Fruit fly (Drosophila melanogaster) whole organism, prepupa: ENCODE results near the gene Rai1.
A peak's percentile ranks its signal among the peaks of the same experiment; 100 is the strongest.

Source experiments
- CG10631 ChIP-seq: fragments of 200-800 bp; sonication (Bioruptor generic); optimal IDR thresholded peaks from 2 replicates; lab custom pipeline; 2016; ENCODE audit warnings: missing biosample characterization, missing genetic modification characterization
- CG11294 ChIP-seq: fragments of 200-800 bp; sonication (Bioruptor generic); IDR thresholded peaks from 2 replicates; pipeline ENCODE4 v1.3.6; 2022; ENCODE audit warnings: missing biosample characterization, missing genetic modification characterization
- CG11762 ChIP-seq: fragments of 200-800 bp; sonication (Bioruptor generic); optimal IDR thresholded peaks from 3 replicates; lab custom pipeline; 2016; ENCODE audit warnings: missing biosample characterization, missing genetic modification characterization; ENCODE audit not compliant: insufficient read depth
- CG11902 ChIP-seq: fragments of 200-800 bp; sonication (Bioruptor generic); optimal IDR thresholded peaks from 3 replicates; lab custom pipeline; 2016; ENCODE audit warnings: missing biosample characterization, missing genetic modification characterization
- CG15336 ChIP-seq: fragments of 200-800 bp; sonication (Bioruptor generic); IDR thresholded peaks from 2 replicates; pipeline ENCODE4 v1.3.6; 2022; ENCODE audit warnings: missing biosample characterization, missing genetic modification characterization
- CG1621 ChIP-seq: fragments of 200-800 bp; sonication (Bioruptor generic); optimal IDR thresholded peaks from 3 replicates; lab custom pipeline; 2018; ENCODE audit warnings: missing biosample characterization, mild to moderate bottlenecking, missing genetic modification characterization
- CG3032 ChIP-seq: fragments of 200-800 bp; optimal IDR thresholded peaks from 2 replicates; lab custom pipeline; 2019; ENCODE audit warnings: missing biosample characterization, mild to moderate bottlenecking, missing genetic modification characterization, moderate library complexity
- CG32006 ChIP-seq: fragments of 200-800 bp; sonication (Bioruptor generic); optimal IDR thresholded peaks from 3 replicates; lab custom pipeline; 2017; ENCODE audit warnings: missing biosample characterization, mild to moderate bottlenecking, missing genetic modification characterization
- CG34406 ChIP-seq: fragments of 200-800 bp; sonication (Bioruptor generic); optimal IDR thresholded peaks from 3 replicates; lab custom pipeline; 2016; ENCODE audit warnings: missing biosample characterization, missing genetic modification characterization
- CG3919 ChIP-seq: fragments of 200-800 bp; sonication (Bioruptor generic); optimal IDR thresholded peaks from 3 replicates; lab custom pipeline; 2016; ENCODE audit warnings: missing biosample characterization, missing genetic modification characterization
- CG6276 ChIP-seq: fragments of 200-800 bp; sonication (Bioruptor generic); optimal IDR thresholded peaks from 2 replicates; lab custom pipeline; 2017; ENCODE audit warnings: missing biosample characterization, mild to moderate bottlenecking, missing genetic modification characterization
- CG6792 ChIP-seq: fragments of 200-800 bp; sonication (Bioruptor generic); optimal IDR thresholded peaks from 3 replicates; lab custom pipeline; 2016; ENCODE audit warnings: missing biosample characterization, missing genetic modification characterization
- CG6808 ChIP-seq: fragments of 200-800 bp; sonication (Bioruptor generic); optimal IDR thresholded peaks from 3 replicates; lab custom pipeline; 2017; ENCODE audit warnings: missing biosample characterization, missing genetic modification characterization, mild to moderate bottlenecking, moderate library complexity, missing genetic modification reagents
- CG7368 ChIP-seq: fragments of 200-800 bp; sonication (Bioruptor generic); optimal IDR thresholded peaks from 3 replicates; lab custom pipeline; 2016; ENCODE audit warnings: missing biosample characterization, missing genetic modification characterization
- CG8119 ChIP-seq: fragments of 200-800 bp; sonication (Bioruptor generic); IDR thresholded peaks from 3 replicates; pipeline ENCODE4 v1.3.6; 2022; ENCODE audit warnings: missing biosample characterization, missing genetic modification characterization
- Eip75B ChIP-seq: fragments of 200-800 bp; sonication (Bioruptor generic); optimal IDR thresholded peaks from 3 replicates; lab custom pipeline; 2016; ENCODE audit warnings: missing biosample characterization, missing genetic modification characterization
- Eip78C ChIP-seq: fragments of 200-800 bp; sonication (Bioruptor generic); peaks from one replicate; lab custom pipeline; 2016; ENCODE audit warnings: missing biosample characterization, missing genetic modification characterization
- Eip93F ChIP-seq: fragments of 200-800 bp; sonication (Bioruptor generic); optimal IDR thresholded peaks from 2 replicates; lab custom pipeline; 2016; ENCODE audit warnings: missing biosample characterization, mild to moderate bottlenecking, missing genetic modification characterization
- Ets21C ChIP-seq: fragments of 200-800 bp; sonication (Bioruptor generic); optimal IDR thresholded peaks from 3 replicates; lab custom pipeline; 2016; ENCODE audit warnings: missing biosample characterization, missing genetic modification characterization
- Ets96B ChIP-seq: fragments of 200-800 bp; optimal IDR thresholded peaks from 2 replicates; lab custom pipeline; 2019; ENCODE audit warnings: missing biosample characterization, mild to moderate bottlenecking, missing genetic modification characterization, moderate library complexity
- Gug ChIP-seq: fragments of 200-800 bp; sonication (Bioruptor generic); IDR thresholded peaks from 2 replicates; pipeline ENCODE4 v1.3.6; 2022; ENCODE audit warnings: missing biosample characterization, missing genetic modification characterization
- Hr38 ChIP-seq: sonication (Bioruptor generic); optimal IDR thresholded peaks from 2 replicates; lab custom pipeline; 2016; ENCODE audit warnings: missing biosample characterization, missing genetic modification characterization
- Hr39 ChIP-seq: fragments of 200-800 bp; sonication (Bioruptor generic); optimal IDR thresholded peaks from 2 replicates; lab custom pipeline; 2016; ENCODE audit warnings: missing biosample characterization, missing genetic modification characterization
- Hr4 ChIP-seq: fragments of 200-800 bp; sonication (Bioruptor generic); optimal IDR thresholded peaks from 3 replicates; lab custom pipeline; 2016; ENCODE audit warnings: missing biosample characterization, missing genetic modification characterization
- Lpt ChIP-seq: fragments of 200-800 bp; sonication (Bioruptor generic); optimal IDR thresholded peaks from 3 replicates; lab custom pipeline; 2016; ENCODE audit warnings: missing biosample characterization, missing genetic modification characterization
- OdsH ChIP-seq: fragments of 200-800 bp; sonication (Bioruptor generic); optimal IDR thresholded peaks from 3 replicates; lab custom pipeline; 2016; ENCODE audit warnings: missing biosample characterization, missing genetic modification characterization
- Smox ChIP-seq: fragments of 200-800 bp; sonication (Bioruptor generic); optimal IDR thresholded peaks from 3 replicates; lab custom pipeline; 2016; ENCODE audit warnings: missing biosample characterization, missing genetic modification characterization
- Sox102F ChIP-seq: fragments of 200-800 bp; sonication (Bioruptor generic); optimal IDR thresholded peaks from 2 replicates; lab custom pipeline; 2016; ENCODE audit warnings: missing biosample characterization, mild to moderate bottlenecking, missing genetic modification characterization
- Sox15 ChIP-seq: fragments of 200-800 bp; sonication (Bioruptor generic); optimal IDR thresholded peaks from 3 replicates; lab custom pipeline; 2016; ENCODE audit warnings: missing biosample characterization, missing genetic modification characterization
- achi ChIP-seq: fragments of 200-800 bp; sonication (Bioruptor generic); optimal IDR thresholded peaks from 3 replicates; lab custom pipeline; 2016; ENCODE audit warnings: missing biosample characterization, missing genetic modification characterization
- acj6 ChIP-seq: fragments of 200-800 bp; sonication (Bioruptor generic); optimal IDR thresholded peaks from 3 replicates; lab custom pipeline; 2016; ENCODE audit warnings: missing biosample characterization, missing genetic modification characterization
- cyc ChIP-seq: fragments of 200-800 bp; sonication (Bioruptor generic); optimal IDR thresholded peaks from 3 replicates; lab custom pipeline; 2016; ENCODE audit warnings: missing biosample characterization, missing genetic modification characterization
- dsx ChIP-seq: fragments of 200-800 bp; optimal IDR thresholded peaks from 3 replicates; lab custom pipeline; 2019; ENCODE audit warnings: missing biosample characterization, mild to moderate bottlenecking, missing genetic modification characterization, moderate library complexity; ENCODE audit not compliant: poor library complexity, severe bottlenecking
- eg ChIP-seq: fragments of 200-800 bp; sonication (Bioruptor generic); IDR thresholded peaks from 3 replicates; pipeline ENCODE4 v1.3.6; 2022; ENCODE audit warnings: missing biosample characterization, missing genetic modification characterization
- esn ChIP-seq: fragments of 200-800 bp; sonication (Bioruptor generic); optimal IDR thresholded peaks from 2 replicates; lab custom pipeline; 2016; ENCODE audit warnings: missing biosample characterization, mild to moderate bottlenecking, missing genetic modification characterization, moderate library complexity
- fd59A ChIP-seq: fragments of 200-800 bp; sonication (Bioruptor generic); optimal IDR thresholded peaks from 2 replicates; lab custom pipeline; 2017; ENCODE audit warnings: missing biosample characterization, mild to moderate bottlenecking, missing genetic modification characterization, missing genetic modification reagents
- fd85E ChIP-seq: fragments of 200-800 bp; sonication (Bioruptor generic); optimal IDR thresholded peaks from 3 replicates; lab custom pipeline; 2016; ENCODE audit warnings: missing biosample characterization, missing genetic modification characterization
- fkh ChIP-seq: fragments of 200-800 bp; sonication (Bioruptor generic); optimal IDR thresholded peaks from 3 replicates; lab custom pipeline; 2017; ENCODE audit warnings: missing biosample characterization, mild to moderate bottlenecking, missing genetic modification characterization, moderate library complexity
- net ChIP-seq: fragments of 200-800 bp; sonication (Bioruptor generic); optimal IDR thresholded peaks from 3 replicates; lab custom pipeline; 2016; ENCODE audit warnings: missing biosample characterization, missing genetic modification characterization
- pdm3 ChIP-seq: fragments of 200-800 bp; sonication (Bioruptor generic); optimal IDR thresholded peaks from 3 replicates; lab custom pipeline; 2016; ENCODE audit warnings: missing biosample characterization, missing genetic modification characterization
- salr ChIP-seq, 2 experiments: fragments of 200-800 bp; sonication (Bioruptor generic); optimal IDR thresholded peaks; 3 replicates each; lab custom pipeline; 2016 to 2018; ENCODE audit warnings: missing biosample characterization in 2 of 2, missing genetic modification characterization in 2 of 2, mild to moderate bottlenecking in 1 of 2
- ss ChIP-seq, 2 experiments: fragments of 200-800 bp; sonication (Bioruptor generic); optimal IDR thresholded peaks; 2 replicates in 1 of 2; 3 replicates in 1 of 2; lab custom pipeline; 2017 to 2018; ENCODE audit warnings: mild to moderate bottlenecking in 2 of 2, missing biosample characterization in 2 of 2, missing genetic modification characterization in 2 of 2, moderate library complexity in 1 of 2
- svp ChIP-seq: fragments of 200-800 bp; sonication (Bioruptor generic); peaks from one replicate; lab custom pipeline; 2016; ENCODE audit warnings: missing biosample characterization, missing genetic modification characterization
- topi ChIP-seq: fragments of 200-800 bp; sonication (Bioruptor generic); optimal IDR thresholded peaks from 3 replicates; lab custom pipeline; 2016; ENCODE audit warnings: missing biosample characterization, missing genetic modification characterization
- vri ChIP-seq: fragments of 200-800 bp; sonication (Bioruptor generic); optimal IDR thresholded peaks from 3 replicates; lab custom pipeline; 2016; ENCODE audit warnings: missing biosample characterization, mild to moderate bottlenecking, missing genetic modification characterization

Gene Rai1

DNA sequence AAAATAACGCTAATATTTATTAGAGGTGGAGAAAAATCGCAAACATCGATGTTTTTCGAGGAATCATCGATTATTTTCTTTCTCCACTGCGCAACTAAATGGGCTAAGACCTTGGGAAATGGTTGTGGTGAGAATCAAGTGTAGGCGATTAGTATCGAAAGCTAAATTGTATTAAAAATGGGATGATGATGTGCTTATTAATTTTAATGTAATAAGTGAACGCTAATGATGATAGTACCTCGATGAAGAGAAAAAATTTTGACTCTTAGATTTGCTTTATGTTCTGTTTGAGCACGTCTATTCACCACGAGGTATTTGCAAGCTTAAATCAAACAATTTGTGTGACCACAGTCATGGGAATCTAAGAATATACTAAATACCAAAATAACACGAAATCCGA, at the start of gene Rai1, which contains the start of gene CG13005:
TSS of gene Rai1 (minus strand) at position 46 of the 400 bp plus-strand sequence.
TSS of gene CG13005 (plus strand) at position 352 of the 400 bp plus-strand sequence.
- TF ChIP-seq Eip78C, result peak; percentile 36
- TF ChIP-seq CG11294 (GFP tag; lab: Robert Waterston, UW), result no peak
- TF ChIP-seq CG1621 (tag; lab: Kevin White, UChicago), result peak; percentile 34
- peak; percentile 8 for TF ChIP-seq esn (GFP tag; lab: Kevin White, UChicago)
- TF ChIP-seq fd85E, result no peak
- TF ChIP-seq, all 60 proteins: peak for 3

DNA sequence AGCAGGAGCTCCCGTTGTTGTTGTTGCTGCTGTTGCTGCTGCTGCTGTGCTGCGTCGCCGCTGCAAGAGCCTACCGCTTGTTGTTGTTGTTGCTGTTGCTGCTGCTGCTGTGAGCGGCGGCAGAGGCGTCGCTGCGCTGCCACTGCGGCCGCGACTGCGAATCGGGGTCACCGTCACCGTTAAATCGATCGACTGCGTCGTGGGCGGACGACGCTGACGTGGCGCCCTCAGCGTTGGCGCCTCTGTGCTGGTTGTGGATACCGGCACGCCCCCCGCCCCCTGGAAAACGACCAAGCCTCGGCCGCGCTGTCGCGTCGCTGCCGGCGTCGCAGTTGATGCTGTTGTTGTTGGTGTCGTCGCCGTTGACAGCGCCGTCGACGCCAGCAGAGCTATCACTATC, 46.4 kb upstream of the Rai1 start:
- TF ChIP-seq CG11762 (no peak), pdm3 (GFP tag; lab: Kevin White, UChicago) (no peak), achi (GFP tag; lab: Kevin White, UChicago) (no peak), CG6276 (GFP tag; lab: Kevin White, UChicago) (no peak), net (GFP tag; lab: Kevin White, UChicago) (no peak), dsx (GFP tag; lab: Kevin White, UChicago) (no peak), Hr4 (GFP tag; lab: Kevin White, UChicago) (no peak), topi (GFP tag; lab: Kevin White, UChicago) (no peak), fkh (GFP tag; lab: Kevin White, UChicago) (no peak), Eip75B (GFP tag; lab: Kevin White, UChicago) (no peak), cyc (GFP tag; lab: Kevin White, UChicago) (no peak), vri (no peak), Ets21C (GFP tag; lab: Kevin White, UChicago) (no peak), fd85E (no peak), Ets96B (tag; lab: Kevin White, UChicago) (no peak), fd59A (GFP tag; lab: Kevin White, UChicago) (no peak), esn (GFP tag; lab: Kevin White, UChicago) (no peak)
- TF ChIP-seq, all 60 proteins: peak for 0

dm6 chrX:16848978-16849377, 45.8 kb upstream of the Rai1 start:
- peak; percentile 50 for TF ChIP-seq CG32006 (GFP tag; lab: Kevin White, UChicago)
- no peak for TF ChIP-seq CG11294 (GFP tag; lab: Robert Waterston, UW)
- no peak for TF ChIP-seq Lpt (GFP tag; lab: Kevin White, UChicago)
- TF ChIP-seq CG6276 (GFP tag; lab: Kevin White, UChicago), result no peak
- TF ChIP-seq Sox102F (GFP tag; lab: Kevin White, UChicago), result no peak
- TF ChIP-seq Sox15 (GFP tag; lab: Kevin White, UChicago), result no peak
- TF ChIP-seq esn (GFP tag; lab: Kevin White, UChicago), result no peak
- TF ChIP-seq svp (GFP tag; lab: Kevin White, UChicago), result peak; percentile 55
- peak; percentile 1 for TF ChIP-seq net (GFP tag; lab: Kevin White, UChicago)
- TF ChIP-seq Hr38 (GFP tag; lab: Kevin White, UChicago), result no peak
- TF ChIP-seq Eip93F, result no peak
- no peak for TF ChIP-seq eg (GFP tag; lab: Robert Waterston, UW)
- no peak for TF ChIP-seq Hr39 (GFP tag; lab: Kevin White, UChicago)
- 0 out of 2 replicates have a peak, but pooled peaks have one; percentile 28 for TF ChIP-seq CG15336
- TF ChIP-seq CG3919 (GFP tag; lab: Kevin White, UChicago), result peak; percentile 37
- TF ChIP-seq pdm3 (GFP tag; lab: Kevin White, UChicago), result no peak
- no peak for TF ChIP-seq fd85E
- TF ChIP-seq CG3032, result no peak
- no peak for TF ChIP-seq salr (GFP tag; optimal IDR thresholded peaks at IDR 0.05; lab: Kevin White, UChicago)
- TF ChIP-seq Gug (GFP tag; lab: Robert Waterston, UW), result no peak
- peak; percentile 73 for TF ChIP-seq Eip78C
- TF ChIP-seq acj6 (GFP tag; lab: Kevin White, UChicago), result peak; percentile 17
- TF ChIP-seq Smox, result no peak
- no peak for TF ChIP-seq achi (GFP tag; lab: Kevin White, UChicago)
- TF ChIP-seq CG34406 (GFP tag; lab: Kevin White, UChicago), result peak; percentile 4
- no peak for TF ChIP-seq Ets96B (tag; lab: Kevin White, UChicago)
- no peak for TF ChIP-seq ss (GFP tag; optimal IDR thresholded peaks at IDR 0.05; lab: Kevin White, UChicago)
- peak; percentile 36; the same call in 1 of the 3 replicates for TF ChIP-seq CG8119
- TF ChIP-seq OdsH (GFP tag; lab: Kevin White, UChicago), result peak; percentile 23
- TF ChIP-seq CG10631 (GFP tag; lab: Kevin White, UChicago), result peak; percentile 4
- no peak for TF ChIP-seq CG6792 (GFP tag; lab: Kevin White, UChicago)
- TF ChIP-seq CG11902 (GFP tag; lab: Kevin White, UChicago), result no peak
- TF ChIP-seq cyc (GFP tag; lab: Kevin White, UChicago), result no peak
- no peak for TF ChIP-seq fd59A (GFP tag; lab: Kevin White, UChicago)
- no peak for TF ChIP-seq CG6808 (GFP tag; lab: Kevin White, UChicago)
- TF ChIP-seq Ets21C (GFP tag; lab: Kevin White, UChicago), result no peak
- no peak for TF ChIP-seq CG7368 (GFP tag; lab: Kevin White, UChicago)
